Worm (Caenorhabditis elegans) whole organism, L4 larva: ENCODE measurements around the gene hphd-1.

ENCODE experiments used
- D1046.2 ChIP-seq: fragments of 200-800 bp; sonication (Bioruptor generic); IDR thresholded peaks from 2 replicates; pipeline ENCODE4 v1.3.6; 2022; ENCODE audit warnings: missing genetic modification characterization, missing compliant biosample characterization
- F37D6.2 ChIP-seq: sonication (generic microtip); optimal IDR thresholded peaks from 2 replicates; lab custom pipeline; 2016; ENCODE audit warnings: mild to moderate bottlenecking, missing genetic modification characterization, missing compliant biosample characterization
- T26A8.4 ChIP-seq: fragments of 200-800 bp; sonication (Bioruptor generic); IDR thresholded peaks from 2 replicates; pipeline ENCODE4 v1.3.6; 2022; ENCODE audit warnings: missing genetic modification characterization, missing compliant biosample characterization
- Y48G9A.11 ChIP-seq: fragments of 200-800 bp; sonication (Bioruptor generic); IDR thresholded peaks from 2 replicates; pipeline ENCODE4 v1.3.6; 2022; ENCODE audit warnings: missing genetic modification reagents, missing genetic modification characterization, missing compliant biosample characterization
- ZK546.5 ChIP-seq, 2 experiments: sonication (generic microtip); optimal IDR thresholded peaks; 2 replicates each; lab custom pipeline; 2017; ENCODE audit warnings: missing biosample characterization in 2 of 2, missing genetic modification characterization in 2 of 2
- aha-1 ChIP-seq: fragments of 150-350 bp; peaks from one replicate; lab custom pipeline; 2014; ENCODE audit warnings: missing biosample characterization, missing genetic modification characterization
- ceh-32 ChIP-seq: sonication (generic microtip); optimal IDR thresholded peaks from 2 replicates; lab custom pipeline; 2016; ENCODE audit warnings: mild to moderate bottlenecking, missing genetic modification characterization, missing compliant biosample characterization; ENCODE audit not compliant: poor library complexity
- ceh-44 ChIP-seq: fragments of 200-800 bp; sonication (Bioruptor generic); IDR thresholded peaks from 2 replicates; pipeline ENCODE4 v1.3.6; 2022; ENCODE audit warnings: missing genetic modification reagents, missing genetic modification characterization, missing compliant biosample characterization
- ceh-82 ChIP-seq: sonication (generic microtip); optimal IDR thresholded peaks from 2 replicates; lab custom pipeline; 2017; ENCODE audit warnings: missing biosample characterization, missing genetic modification characterization
- ces-1 ChIP-seq: fragments of 150-350 bp; sonication (generic microtip); optimal IDR thresholded peaks from 4 replicates; lab custom pipeline; 2014; ENCODE audit warnings: missing biosample characterization, missing genetic modification reagents, missing genetic modification characterization
- ctbp-1 ChIP-seq: fragments of 200-800 bp; sonication (Bioruptor generic); IDR thresholded peaks from 2 replicates; pipeline ENCODE4 v1.3.6; 2022; ENCODE audit warnings: missing genetic modification reagents, missing genetic modification characterization, missing compliant biosample characterization
- daf-16 ChIP-seq, 3 experiments: sonication (generic microtip); optimal IDR thresholded peaks; 2 replicates each; lab custom pipeline; 2016 to 2017; ENCODE audit warnings: missing genetic modification characterization in 3 of 3, missing genetic modification reagents in 3 of 3, mild to moderate bottlenecking in 2 of 3, missing compliant biosample characterization in 2 of 3, missing biosample characterization in 1 of 3, moderate library complexity in 1 of 3
- dmd-6 ChIP-seq: fragments of 200-800 bp; sonication (Bioruptor generic); IDR thresholded peaks from 2 replicates; pipeline ENCODE4 v1.3.6; 2022; ENCODE audit warnings: missing genetic modification reagents, missing genetic modification characterization, missing compliant biosample characterization
- dmd-8 ChIP-seq: fragments of 200-800 bp; sonication (Bioruptor generic); IDR thresholded peaks from 2 replicates; pipeline ENCODE4 v1.3.6; 2022; ENCODE audit warnings: missing genetic modification characterization, missing compliant biosample characterization
- dmd-9 ChIP-seq: fragments of 200-800 bp; sonication (Bioruptor generic); IDR thresholded peaks from 2 replicates; pipeline ENCODE4 v1.3.6; 2022; ENCODE audit warnings: missing genetic modification reagents, missing genetic modification characterization, missing compliant biosample characterization
- egl-43 ChIP-seq: fragments of 200-800 bp; sonication (Bioruptor generic); IDR thresholded peaks from 2 replicates; pipeline ENCODE4 v1.3.6; 2022; ENCODE audit warnings: missing genetic modification reagents, missing genetic modification characterization, missing compliant biosample characterization
- fkh-10 ChIP-seq: fragments of 150-350 bp; optimal IDR thresholded peaks from 2 replicates; lab custom pipeline; 2014; ENCODE audit warnings: missing biosample characterization, missing genetic modification reagents, missing genetic modification characterization
- fos-1 ChIP-seq: fragments of 150-350 bp; optimal IDR thresholded peaks from 2 replicates; lab custom pipeline; 2014; ENCODE audit warnings: missing biosample characterization, missing genetic modification characterization
- hif-1 ChIP-seq, 2 experiments: sonication (generic microtip); optimal IDR thresholded peaks; 2 replicates each; lab custom pipeline; 2016 to 2017; ENCODE audit warnings: missing compliant biosample characterization in 2 of 2, missing genetic modification characterization in 2 of 2, missing genetic modification reagents in 2 of 2, missing genotype in 2 of 2, mild to moderate bottlenecking in 1 of 2
- hlh-11 ChIP-seq: fragments of 200-800 bp; sonication (Bioruptor generic); optimal IDR thresholded peaks from 2 replicates; lab custom pipeline; 2018; ENCODE audit warnings: mild to moderate bottlenecking, missing genetic modification characterization, missing compliant biosample characterization
- hmg-1.1 ChIP-seq: fragments of 200-800 bp; sonication (Bioruptor generic); IDR thresholded peaks from 2 replicates; pipeline ENCODE4 v1.3.6; 2022; ENCODE audit warnings: missing genetic modification reagents, missing genetic modification characterization, missing compliant biosample characterization
- jun-1 ChIP-seq: fragments of 150-350 bp; optimal IDR thresholded peaks from 2 replicates; lab custom pipeline; 2014; ENCODE audit warnings: missing biosample characterization, missing genetic modification reagents, missing genetic modification characterization
- lin-13 ChIP-seq: fragments of 150-350 bp; optimal IDR thresholded peaks from 2 replicates; lab custom pipeline; 2014; ENCODE audit warnings: missing biosample characterization, missing genetic modification reagents, missing genetic modification characterization
- lin-38 ChIP-seq: fragments of 200-800 bp; sonication (Bioruptor generic); IDR thresholded peaks from 2 replicates; pipeline ENCODE4 v1.3.6; 2022; ENCODE audit warnings: missing genetic modification reagents, missing genetic modification characterization, missing compliant biosample characterization
- lir-3 ChIP-seq: sonication (generic microtip); optimal IDR thresholded peaks from 2 replicates; lab custom pipeline; 2016; ENCODE audit warnings: mild to moderate bottlenecking, missing genetic modification characterization, missing compliant biosample characterization
- lsy-2 ChIP-seq, 2 experiments: fragments of 150-350 bp in 1 of 2; sonication (generic microtip) in 1 of 2; optimal IDR thresholded peaks; 2 replicates each; lab custom pipeline; 2014 to 2017; ENCODE audit warnings: missing biosample characterization in 2 of 2, missing genetic modification characterization in 2 of 2
- madf-5 ChIP-seq, 2 experiments: fragments of 200-800 bp; sonication (Bioruptor generic); IDR thresholded peaks; 2 replicates each; pipeline ENCODE4 v1.3.6; 2022; ENCODE audit warnings: missing compliant biosample characterization in 2 of 2, missing genetic modification characterization in 2 of 2
- mep-1 ChIP-seq: fragments of 150-350 bp; sonication (generic microtip); optimal IDR thresholded peaks from 3 replicates; lab custom pipeline; 2014; ENCODE audit warnings: missing biosample characterization, missing genetic modification characterization
- nhr-10 ChIP-seq: fragments of 150-350 bp; optimal IDR thresholded peaks from 2 replicates; lab custom pipeline; 2014; ENCODE audit warnings: missing biosample characterization, missing genetic modification characterization
- nhr-102 ChIP-seq: sonication (generic microtip); optimal IDR thresholded peaks from 2 replicates; lab custom pipeline; 2016; ENCODE audit warnings: mild to moderate bottlenecking, missing genetic modification characterization, moderate library complexity, missing compliant biosample characterization
- nhr-11 ChIP-seq: fragments of 150-350 bp; optimal IDR thresholded peaks from 2 replicates; lab custom pipeline; 2014; ENCODE audit warnings: missing biosample characterization, missing genetic modification characterization
- nhr-111 ChIP-seq: fragments of 200-800 bp; sonication (Bioruptor generic); optimal IDR thresholded peaks from 2 replicates; lab custom pipeline; 2018; ENCODE audit warnings: mild to moderate bottlenecking, missing genetic modification characterization, missing compliant biosample characterization
- nhr-237 ChIP-seq: sonication (generic microtip); optimal IDR thresholded peaks from 2 replicates; lab custom pipeline; 2017; ENCODE audit warnings: missing biosample characterization, missing genetic modification characterization
- nhr-28 ChIP-seq: fragments of 150-350 bp; optimal IDR thresholded peaks from 2 replicates; lab custom pipeline; 2014; ENCODE audit warnings: missing biosample characterization, missing genetic modification characterization
- nhr-48 ChIP-seq: sonication (generic microtip); optimal IDR thresholded peaks from 2 replicates; lab custom pipeline; 2016; ENCODE audit warnings: mild to moderate bottlenecking, missing genetic modification characterization, missing compliant biosample characterization
- nhr-76 ChIP-seq: fragments of 150-350 bp; optimal IDR thresholded peaks from 2 replicates; lab custom pipeline; 2014; ENCODE audit warnings: missing biosample characterization, missing genetic modification characterization
- nhr-77 ChIP-seq: fragments of 150-350 bp; optimal IDR thresholded peaks from 2 replicates; lab custom pipeline; 2014; ENCODE audit warnings: missing biosample characterization, missing genetic modification characterization
- pha-4 ChIP-seq, 2 experiments: fragments of 150-350 bp in 1 of 2; fragments of 200-800 bp in 1 of 2; sonication (Bioruptor generic) in 1 of 2; IDR thresholded peaks in 1 of 2; optimal IDR thresholded peaks in 1 of 2; 2 replicates each; pipeline versions ENCODE4 v1.3.6 to Lab custom; 2014 to 2022; ENCODE audit warnings: missing genetic modification characterization in 2 of 2, missing genetic modification reagents in 2 of 2, missing biosample characterization in 1 of 2, missing compliant biosample characterization in 1 of 2
- set-16 ChIP-seq: fragments of 200-800 bp; sonication (Bioruptor generic); IDR thresholded peaks from 2 replicates; pipeline ENCODE4 v1.3.6; 2022; ENCODE audit warnings: missing genetic modification reagents, missing genetic modification characterization, missing compliant biosample characterization
- skn-1 ChIP-seq: fragments of 150-350 bp; optimal IDR thresholded peaks from 2 replicates; lab custom pipeline; 2014; ENCODE audit warnings: missing biosample characterization, missing genetic modification characterization
- snpc-1.2 ChIP-seq: fragments of 200-800 bp; sonication (Bioruptor generic); IDR thresholded peaks from 2 replicates; pipeline ENCODE4 v1.3.6; 2022; ENCODE audit warnings: missing genetic modification reagents, missing genetic modification characterization, missing compliant biosample characterization
- tra-1 ChIP-seq: fragments of 200-800 bp; sonication (Bioruptor generic); IDR thresholded peaks from 2 replicates; pipeline ENCODE4 v1.3.6; 2022; ENCODE audit warnings: missing genetic modification reagents, missing genetic modification characterization, missing compliant biosample characterization
- unc-62 ChIP-seq, 3 experiments: fragments of 150-350 bp in 1 of 3; sonication (generic microtip); optimal IDR thresholded peaks in 2 of 3; peaks in 1 of 3; 1 replicate in 1 of 3; 2 replicates in 2 of 3; lab custom pipeline; 2014 to 2017; ENCODE audit warnings: missing biosample characterization in 3 of 3, missing genetic modification characterization in 3 of 3, missing genetic modification reagents in 3 of 3, missing genotype in 1 of 3
- ztf-11 ChIP-seq: fragments of 150-350 bp; optimal IDR thresholded peaks from 2 replicates; lab custom pipeline; 2014; ENCODE audit warnings: missing biosample characterization, missing genetic modification characterization
- ztf-7 ChIP-seq: fragments of 150-350 bp; optimal IDR thresholded peaks from 2 replicates; lab custom pipeline; 2014; ENCODE audit warnings: missing biosample characterization, missing genetic modification characterization

hphd-1 gene

ce11 chrII:13012684-13013083, 16.3 kb upstream of the hphd-1 start (continued):
- TF ChIP-seq madf-5 (GFP tag; IDR thresholded peaks at IDR 0.05; lab: Robert Waterston, UW) (no peak), dmd-6 (GFP tag; lab: Robert Waterston, UW) (0 out of 2 replicates have a peak, but pooled peaks have one; percentile 18), nhr-102 (tag; lab: Kevin White, UChicago) (no peak), ceh-32 (tag; lab: Kevin White, UChicago) (no peak), fos-1 (tag; lab: Kevin White, UChicago) (no peak), ztf-11 (no peak), egl-43 (no peak), jun-1 (tag; lab: Kevin White, UChicago) (no peak), skn-1 (tag; lab: Kevin White, UChicago) (no peak), nhr-11 (no peak), tra-1 (GFP tag; lab: Robert Waterston, UW) (0 out of 2 replicates have a peak, but pooled peaks have one; percentile 37), nhr-77 (tag; lab: Kevin White, UChicago) (no peak), T26A8.4 (no peak), lsy-2 (tag; optimal IDR thresholded peaks at IDR 0.05; lab: Kevin White, UChicago) (no peak), nhr-111 (GFP tag; lab: Kevin White, UChicago) (no peak), dmd-9 (GFP tag; lab: Robert Waterston, UW) (0 out of 2 replicates have a peak, but pooled peaks have one; percentile 17), ztf-7 (tag; lab: Kevin White, UChicago) (no peak), lin-38 (GFP tag; lab: Robert Waterston, UW) (no peak), D1046.2 (GFP tag; lab: Robert Waterston, UW) (0 out of 2 replicates have a peak, but pooled peaks have one; percentile 55), hif-1 (tag; optimal IDR thresholded peaks at IDR 0.05; lab: Kevin White, UChicago) (no peak)

- TF ChIP-seq hmg-1.1 (GFP tag; lab: Robert Waterston, UW) (0 out of 2 replicates have a peak, but pooled peaks have one; percentile 26), aha-1 (tag; lab: Kevin White, UChicago) (peak; percentile 69), unc-62 (GFP tag; optimal IDR thresholded peaks at IDR 0.05 in 1 of 2; lab: Kevin White, UChicago) (peak in 1 of 2 experiments; percentile 72), unc-62 (tag; optimal IDR thresholded peaks at IDR 0.05; lab: Kevin White, UChicago) (no peak), nhr-10 (tag; lab: Kevin White, UChicago) (no peak)
Observed at ce11 chrII:13007717-13008461, 11.5 kb upstream of the hphd-1 start, which contains the start of gene oig-2. Gene oig-2 (minus strand): TSS chrII:13008164.

ce11 chrII:13006283-13006682, 9.9 kb upstream of the hphd-1 start:
- TF ChIP-seq ces-1 (no peak), nhr-237 (tag; lab: Kevin White, UChicago) (no peak), Y48G9A.11 (GFP tag; lab: Robert Waterston, UW) (no peak), fkh-10 (GFP tag; lab: Kevin White, UChicago) (no peak), dmd-6 (GFP tag; lab: Robert Waterston, UW) (peak; percentile 74), snpc-1.2 (GFP tag; lab: Robert Waterston, UW) (no peak), T26A8.4 (no peak), daf-16 (GFP tag; optimal IDR thresholded peaks at IDR 0.05; lab: Kevin White, UChicago) (no peak), daf-16 (tag; optimal IDR thresholded peaks at IDR 0.05; lab: Kevin White, UChicago) (peak; percentile 84), pha-4 (GFP tag; IDR thresholded peaks at IDR 0.05; lab: Robert Waterston, UW) (no peak), pha-4 (tag; optimal IDR thresholded peaks at IDR 0.05; lab: Kevin White, UChicago) (no peak), ZK546.5 (tag; optimal IDR thresholded peaks at IDR 0.05; lab: Kevin White, UChicago) (no peak), lin-13 (no peak), nhr-76 (no peak), lsy-2 (tag; optimal IDR thresholded peaks at IDR 0.05; lab: Kevin White, UChicago) (peak in 1 of 2 experiments; percentile 45), nhr-28 (tag; lab: Kevin White, UChicago) (peak; percentile 93), nhr-48 (tag; lab: Kevin White, UChicago) (peak; percentile 49), lir-3 (tag; lab: Kevin White, UChicago) (no peak), F37D6.2 (tag; lab: Kevin White, UChicago) (no peak), ctbp-1 (GFP tag; lab: Robert Waterston, UW) (no peak), ceh-44 (GFP tag; lab: Robert Waterston, UW) (no peak), madf-5 (GFP tag; IDR thresholded peaks at IDR 0.05; lab: Robert Waterston, UW) (no peak), hlh-11 (tag; lab: Kevin White, UChicago) (peak; percentile 81), ceh-32 (tag; lab: Kevin White, UChicago) (no peak), mep-1 (tag; lab: Kevin White, UChicago) (peak; percentile 58), ceh-82 (tag; lab: Kevin White, UChicago) (no peak), dmd-8 (GFP tag; lab: Robert Waterston, UW) (no peak), set-16 (GFP tag; lab: Robert Waterston, UW) (no peak)
